Worm (Caenorhabditis elegans) whole organism, L1 larva: ENCODE results near the gene ZK622.5.

ENCODE experiments used
- F16B12.6 ChIP-seq: fragments of 150-350 bp; optimal IDR thresholded peaks from 2 replicates; lab custom pipeline; 2014; ENCODE audit warnings: missing biosample characterization, missing genetic modification characterization
- alr-1 ChIP-seq: fragments of 200-800 bp; sonication (Bioruptor generic); optimal IDR thresholded peaks from 2 replicates; lab custom pipeline; 2018; ENCODE audit warnings: borderline replicate concordance, mild to moderate bottlenecking, missing genetic modification characterization, missing compliant biosample characterization
- blmp-1 ChIP-seq: fragments of 150-350 bp; optimal IDR thresholded peaks from 2 replicates; lab custom pipeline; 2014; ENCODE audit warnings: missing biosample characterization, missing genetic modification characterization
- ceh-63 ChIP-seq: fragments of 200-800 bp; sonication (Bioruptor generic); optimal IDR thresholded peaks from 2 replicates; lab custom pipeline; 2018; ENCODE audit warnings: mild to moderate bottlenecking, missing genetic modification characterization, missing compliant biosample characterization
- ceh-82 ChIP-seq, 3 experiments: fragments of 150-350 bp in 1 of 3; sonication (generic microtip) in 2 of 3; optimal IDR thresholded peaks; 2 replicates each; lab custom pipeline; 2014 to 2017; ENCODE audit warnings: missing biosample characterization in 3 of 3, missing genetic modification characterization in 3 of 3
- dsc-1 ChIP-seq: sonication (generic microtip); optimal IDR thresholded peaks from 2 replicates; lab custom pipeline; 2016; ENCODE audit warnings: mild to moderate bottlenecking, missing genetic modification characterization, missing compliant biosample characterization
- efl-1 ChIP-seq, 4 experiments: fragments of 150-350 bp; optimal IDR thresholded peaks in 3 of 4; peaks in 1 of 4; 1 replicate in 1 of 4; 2 replicates in 3 of 4; lab custom pipeline; 2014; ENCODE audit warnings: missing biosample characterization in 2 of 4, missing genetic modification characterization in 2 of 4, missing genetic modification reagents in 2 of 4
- efl-3 ChIP-seq: fragments of 200-800 bp; sonication (Bioruptor generic); optimal IDR thresholded peaks from 2 replicates; lab custom pipeline; 2018; ENCODE audit warnings: mild to moderate bottlenecking, missing genetic modification characterization, missing compliant biosample characterization
- egl-13 ChIP-seq: sonication (generic microtip); optimal IDR thresholded peaks from 2 replicates; lab custom pipeline; 2016; ENCODE audit warnings: missing genotype, missing genetic modification reagents, missing genetic modification characterization, missing compliant biosample characterization
- elt-2 ChIP-seq: sonication (generic microtip); optimal IDR thresholded peaks from 2 replicates; lab custom pipeline; 2016; ENCODE audit warnings: missing genetic modification characterization, mild to moderate bottlenecking, inconsistent platforms, missing compliant biosample characterization, missing genetic modification reagents
- fkh-10 ChIP-seq: sonication (generic microtip); optimal IDR thresholded peaks from 2 replicates; lab custom pipeline; 2017; ENCODE audit warnings: missing biosample characterization, missing genetic modification reagents, missing genetic modification characterization
- fkh-8 ChIP-seq: sonication (generic microtip); optimal IDR thresholded peaks from 2 replicates; lab custom pipeline; 2016; ENCODE audit warnings: mild to moderate bottlenecking, missing genetic modification characterization, missing compliant biosample characterization
- lin-14 ChIP-seq: fragments of 200-800 bp; sonication (Bioruptor generic); optimal IDR thresholded peaks from 2 replicates; lab custom pipeline; 2018; ENCODE audit warnings: mild to moderate bottlenecking, missing genetic modification characterization, moderate library complexity, missing compliant biosample characterization
- lin-15B ChIP-seq: fragments of 150-350 bp; sonication (generic microtip); optimal IDR thresholded peaks from 3 replicates; lab custom pipeline; 2014; ENCODE audit warnings: missing biosample characterization, missing genetic modification characterization
- mab-9 ChIP-seq: fragments of 200-800 bp; sonication (Bioruptor generic); IDR thresholded peaks from 2 replicates; pipeline ENCODE4 v1.3.6; 2022; ENCODE audit warnings: missing genetic modification reagents, missing genetic modification characterization, missing compliant biosample characterization
- mdl-1 ChIP-seq, 2 experiments: fragments of 150-350 bp; optimal IDR thresholded peaks; 2 replicates each; lab custom pipeline; 2014 to 2017; ENCODE audit warnings: missing biosample characterization in 2 of 2, missing genetic modification characterization in 2 of 2, inconsistent platforms in 1 of 2
- nhr-47 ChIP-seq: sonication (generic microtip); optimal IDR thresholded peaks from 2 replicates; lab custom pipeline; 2016; ENCODE audit warnings: mild to moderate bottlenecking, missing genetic modification characterization, moderate library complexity, missing compliant biosample characterization
- nhr-71 ChIP-seq: sonication (generic microtip); optimal IDR thresholded peaks from 2 replicates; lab custom pipeline; 2016; ENCODE audit warnings: mild to moderate bottlenecking, missing genetic modification characterization, moderate library complexity, missing compliant biosample characterization
- nhr-90 ChIP-seq: sonication (generic microtip); optimal IDR thresholded peaks from 2 replicates; lab custom pipeline; 2016; ENCODE audit warnings: mild to moderate bottlenecking, missing genetic modification characterization, missing compliant biosample characterization; ENCODE audit not compliant: poor library complexity
- pax-3 ChIP-seq: fragments of 200-800 bp; sonication (Bioruptor generic); optimal IDR thresholded peaks from 2 replicates; lab custom pipeline; 2018; ENCODE audit warnings: mild to moderate bottlenecking, missing genetic modification characterization, moderate library complexity, missing compliant biosample characterization
- snpc-4 ChIP-seq: fragments of 150-350 bp; optimal IDR thresholded peaks from 2 replicates; lab custom pipeline; 2014; ENCODE audit warnings: missing biosample characterization, missing genetic modification characterization
- unc-86 ChIP-seq: sonication (generic microtip); optimal IDR thresholded peaks from 2 replicates; lab custom pipeline; 2016; ENCODE audit warnings: missing genetic modification characterization, missing compliant biosample characterization
- unc-98 ChIP-seq: fragments of 200-800 bp; sonication (Bioruptor generic); IDR thresholded peaks from 2 replicates; pipeline ENCODE4 v1.3.6; 2022; ENCODE audit warnings: missing genetic modification characterization, missing compliant biosample characterization
- ztf-11 ChIP-seq, 2 experiments: sonication (generic microtip); optimal IDR thresholded peaks; 2 replicates each; lab custom pipeline; 2016 to 2017; ENCODE audit warnings: missing genetic modification characterization in 2 of 2, missing biosample characterization in 1 of 2, missing compliant biosample characterization in 1 of 2

Gene ZK622.5

DNA sequence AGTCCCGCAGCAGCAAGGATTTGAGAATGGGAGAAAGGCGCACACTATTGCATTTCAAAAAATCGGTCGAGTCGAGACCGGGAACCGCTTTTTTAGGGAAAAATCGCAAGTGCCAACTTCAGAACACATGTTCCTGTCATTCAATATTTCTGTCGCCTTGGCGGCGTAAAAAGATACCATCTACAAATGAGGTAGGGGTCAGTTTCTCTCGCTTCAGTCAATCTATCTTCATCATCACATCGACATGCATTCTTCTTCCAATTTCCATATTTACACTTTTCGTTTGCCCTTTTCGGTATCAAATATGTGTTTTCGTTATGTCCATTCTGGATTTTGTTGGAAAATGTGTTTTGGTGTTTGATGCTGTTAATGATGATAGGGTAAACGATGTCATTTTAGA, 8.5 kb downstream of the ZK622.5 start:
- TF ChIP-seq alr-1 (tag; lab: Kevin White, UChicago): no peak
- TF ChIP-seq blmp-1 (tag; lab: Kevin White, UChicago): peak; percentile 23
- peak; percentile 2 for TF ChIP-seq lin-14 (GFP tag; lab: Kevin White, UChicago)

ce11 chrII:5301810-5302209, 12.6 kb downstream of the ZK622.5 start:
- peak; percentile 71 for TF ChIP-seq lin-14 (GFP tag; lab: Kevin White, UChicago)
- no peak for TF ChIP-seq ceh-63
- TF ChIP-seq unc-98: no peak
- TF ChIP-seq fkh-8 (tag; lab: Kevin White, UChicago): no peak
- peak in 1 of 3 experiments; percentile 8 for TF ChIP-seq ceh-82 (tag; optimal IDR thresholded peaks at IDR 0.05; lab: Kevin White, UChicago)

- TF ChIP-seq ceh-63: no peak
- TF ChIP-seq unc-86 (tag; lab: Kevin White, UChicago): peak; percentile 70
- TF ChIP-seq ztf-11 (tag; optimal IDR thresholded peaks at IDR 0.05; lab: Kevin White, UChicago): no peak
- peak; percentile 47 for TF ChIP-seq lin-14 (GFP tag; lab: Kevin White, UChicago)
- no peak for TF ChIP-seq efl-1 (optimal IDR thresholded peaks at IDR 0.05; lab: Kevin White, UChicago)
- TF ChIP-seq efl-1 (GFP tag; optimal IDR thresholded peaks at IDR 0.05 in 1 of 2; lab: Kevin White, UChicago): peak in 1 of 2 experiments; percentile 55
Measured at ce11 chrII:5305121-5305520, 15.9 kb downstream of the ZK622.5 start.

ce11 chrII:5306197-5306596, 17.0 kb downstream of the ZK622.5 start:
- TF ChIP-seq efl-3 (no peak), fkh-10 (GFP tag; lab: Kevin White, UChicago) (no peak), nhr-90 (no peak), pax-3 (tag; lab: Kevin White, UChicago) (peak; percentile 13), F16B12.6 (tag; lab: Kevin White, UChicago) (no peak)
- TF ChIP-seq, all 84 proteins: peak for 1

DNA sequence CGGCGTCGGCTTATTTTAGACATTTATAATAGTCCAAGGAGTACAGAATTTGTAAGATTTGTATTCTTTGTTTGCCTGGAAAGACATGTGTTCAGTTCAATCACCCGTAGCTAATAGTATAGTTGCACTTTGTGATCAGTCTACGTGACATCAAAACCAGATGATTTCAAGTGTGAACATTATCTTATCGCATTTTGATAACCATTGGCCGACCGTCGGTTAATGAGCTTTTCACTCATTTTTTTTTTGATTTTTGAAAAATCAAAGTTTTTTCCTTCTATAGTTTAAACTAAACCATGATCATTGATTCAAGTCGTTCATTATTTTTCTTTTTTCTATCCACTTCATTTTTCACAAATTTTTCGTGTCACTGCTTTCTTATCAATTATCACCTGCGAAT, 18.0 kb downstream of the ZK622.5 start:
- no peak for TF ChIP-seq mdl-1 (tag; optimal IDR thresholded peaks at IDR 0.05; lab: Kevin White, UChicago)
- no peak for TF ChIP-seq snpc-4 (tag; lab: Kevin White, UChicago)
- peak; percentile 82 for TF ChIP-seq elt-2 (tag; lab: Kevin White, UChicago)

ce11 chrII:5308961-5309360, 19.7 kb downstream of the ZK622.5 start:
- TF ChIP-seq lin-15B (tag; lab: Kevin White, UChicago) (no peak), lin-14 (GFP tag; lab: Kevin White, UChicago) (peak; percentile 60), nhr-71 (tag; lab: Kevin White, UChicago) (peak; percentile 17), efl-1 (optimal IDR thresholded peaks at IDR 0.05; lab: Kevin White, UChicago) (no peak), efl-1 (GFP tag; optimal IDR thresholded peaks at IDR 0.05 in 1 of 2; lab: Kevin White, UChicago) (peak in 1 of 2 experiments; percentile 8)

- TF ChIP-seq mab-9 (no peak), ztf-11 (tag; optimal IDR thresholded peaks at IDR 0.05; lab: Kevin White, UChicago) (no peak), lin-14 (GFP tag; lab: Kevin White, UChicago) (no peak)
Measured at ce11 chrII:5309720-5310119, 20.5 kb downstream of the ZK622.5 start.

ce11 chrII:5310795-5311194, 21.6 kb downstream of the ZK622.5 start:
- no peak for TF ChIP-seq nhr-47 (tag; lab: Kevin White, UChicago)
- peak; percentile 71 for TF ChIP-seq dsc-1 (tag; lab: Kevin White, UChicago)
- TF ChIP-seq egl-13: peak; percentile 3
